Worm (Caenorhabditis elegans): ENCODE results near the gene txt-8.
A peak's percentile ranks its signal among the peaks of the same experiment; 100 is the strongest.

Gene txt-8

ce11 chrV:18414051-18414450 is at the start of gene txt-8:
txt-8 (plus strand) TSS chrV:18414351.
- TF ChIP-seq pag-3 (tag; optimal IDR thresholded peaks at IDR 0.05; ENCODE audit: borderline replicate concordance, insufficient read depth) = no peak
- TF ChIP-seq skn-1 (tag; optimal IDR thresholded peaks at IDR 0.05) = no peak

ce11 chrV:18364558-18364957 is 49.6 kb upstream of the txt-8 start, which contains the start of gene C08E8.9:
C08E8.9 (plus strand) TSS chrV:18364858.
- TF ChIP-seq dsc-1 (tag; optimal IDR thresholded peaks at IDR 0.05) = peak; percentile 3
- no peak for TF ChIP-seq hpl-2 (GFP tag; optimal IDR thresholded peaks at IDR 0.05)

ce11 chrV:18368322-18368721 is 45.8 kb upstream of the txt-8 start, which contains the start of gene C08E8.6:
C08E8.6 (minus strand) TSS chrV:18368422.
- no peak for TF ChIP-seq unc-98 (GFP tag; IDR thresholded peaks at IDR 0.05)
- TF ChIP-seq pax-3 (tag; optimal IDR thresholded peaks at IDR 0.05) = no peak
- no peak for TF ChIP-seq lsy-2 (tag; optimal IDR thresholded peaks at IDR 0.05)
- no peak for TF ChIP-seq nhr-77 (tag; optimal IDR thresholded peaks at IDR 0.05)
- no peak for TF ChIP-seq nhr-12 (tag; optimal IDR thresholded peaks at IDR 0.05)
- no peak for TF ChIP-seq ztf-11 (tag; optimal IDR thresholded peaks at IDR 0.05)
- TF ChIP-seq nhr-90 (tag; optimal IDR thresholded peaks at IDR 0.05; ENCODE audit: poor library complexity) = no peak
- TF ChIP-seq unc-30 (tag; optimal IDR thresholded peaks at IDR 0.05) = no peak
- no peak for TF ChIP-seq tbx-2 (tag; optimal IDR thresholded peaks at IDR 0.05)
- TF ChIP-seq rnt-1 (tag; optimal IDR thresholded peaks at IDR 0.05) = no peak
- TF ChIP-seq hlh-17 (GFP tag; optimal IDR thresholded peaks at IDR 0.05; ENCODE audit: borderline replicate concordance) = no peak

- no peak for TF ChIP-seq egl-27 (tag; optimal IDR thresholded peaks at IDR 0.05)
- no peak for TF ChIP-seq rnt-1 (tag; optimal IDR thresholded peaks at IDR 0.05)
- no peak for TF ChIP-seq ama-1 (optimal IDR thresholded peaks at IDR 0.05)
- no peak for TF ChIP-seq ceh-63 (GFP tag; optimal IDR thresholded peaks at IDR 0.05)
- TF ChIP-seq nhr-85 (tag) = no peak
These were observed 43.1 kb upstream of the txt-8 start for ce11 chrV:18371028-18371427.

ce11 chrV:18371579-18371978 is 42.6 kb upstream of the txt-8 start, which contains the start of gene C08E8.4:
C08E8.4 (plus strand) TSS chrV:18371846.
- TF ChIP-seq pag-3 (tag; optimal IDR thresholded peaks at IDR 0.05; ENCODE audit: borderline replicate concordance, insufficient read depth) (no peak), elt-3 (tag; optimal IDR thresholded peaks at IDR 0.05) (peak in 2 of 6 experiments; percentile 23 to 25), ces-1 (GFP tag; optimal IDR thresholded peaks at IDR 0.05) (no peak), lin-35 (GFP tag; optimal IDR thresholded peaks at IDR 0.05) (peak in 1 of 2 experiments; percentile 30), nhr-28 (tag; optimal IDR thresholded peaks at IDR 0.05) (no peak), tlp-1 (tag; optimal IDR thresholded peaks at IDR 0.05) (no peak), elt-2 (tag; optimal IDR thresholded peaks at IDR 0.05) (peak; percentile 82), hpl-2 (GFP tag; optimal IDR thresholded peaks at IDR 0.05) (no peak), nhr-19 (GFP tag; conservative IDR thresholded peaks at IDR 0.05) (no peak), unc-62 (GFP tag; optimal IDR thresholded peaks at IDR 0.05) (no peak)

ce11 chrV:18374194-18374593 is 40.0 kb upstream of the txt-8 start, which contains the start of gene Y51A2B.2:
Y51A2B.2 (plus strand) TSS chrV:18374494.
- no peak for TF ChIP-seq sox-4 (tag; optimal IDR thresholded peaks at IDR 0.05)
- TF ChIP-seq ets-5 (GFP tag; IDR thresholded peaks at IDR 0.05) = no peak
- no peak for TF ChIP-seq lin-35 (GFP tag; optimal IDR thresholded peaks at IDR 0.05)
- no peak for TF ChIP-seq pag-3 (tag; optimal IDR thresholded peaks at IDR 0.05; ENCODE audit: borderline replicate concordance, insufficient read depth)
- TF ChIP-seq C04F5.9 (tag; optimal IDR thresholded peaks at IDR 0.05) = no peak
- no peak for TF ChIP-seq mdl-1 (tag; optimal IDR thresholded peaks at IDR 0.05)
- no peak for TF ChIP-seq lin-13 (GFP tag; optimal IDR thresholded peaks at IDR 0.05)
- no peak for TF ChIP-seq hpl-2 (GFP tag; optimal IDR thresholded peaks at IDR 0.05)
- TF ChIP-seq swsn-7 (tag; optimal IDR thresholded peaks at IDR 0.05) = no peak
- TF ChIP-seq aly-2 (tag; optimal IDR thresholded peaks at IDR 0.05) = no peak
- TF ChIP-seq sptf-1 (tag; optimal IDR thresholded peaks at IDR 0.05) = no peak
- TF ChIP-seq unc-62 (GFP tag; optimal IDR thresholded peaks at IDR 0.05) = no peak
- no peak for TF ChIP-seq dpl-1 (GFP tag; optimal IDR thresholded peaks at IDR 0.05)
- TF ChIP-seq unc-130 (tag; optimal IDR thresholded peaks at IDR 0.05) = no peak
- TF ChIP-seq nhr-20 (tag; optimal IDR thresholded peaks at IDR 0.05) = no peak
- no peak for TF ChIP-seq nhr-84 (tag; optimal IDR thresholded peaks at IDR 0.05)
- no peak for TF ChIP-seq lin-15B (tag; optimal IDR thresholded peaks at IDR 0.05)
- TF ChIP-seq ceh-63 (GFP tag; optimal IDR thresholded peaks at IDR 0.05) = no peak
- TF ChIP-seq unc-30 (tag; optimal IDR thresholded peaks at IDR 0.05) = no peak
